Fruit fly (Drosophila melanogaster): ENCODE results near the gene Osi3.

Osi3 gene

dm6 chr3R:6182511-6182910 is 33.1 kb upstream of the Osi3 start (continued):
- peak; percentile 11 for TF ChIP-seq CoRest (tag; optimal IDR thresholded peaks at IDR 0.05)
- peak; percentile 45 for TF ChIP-seq CG13296 (GFP tag; optimal IDR thresholded peaks at IDR 0.05)

- TF ChIP-seq BEAF-32 (GFP tag; optimal IDR thresholded peaks at IDR 0.05) (no peak), Six4 (GFP tag; optimal IDR thresholded peaks at IDR 0.05) (no peak), stwl (tag; optimal IDR thresholded peaks at IDR 0.05) (no peak), otp (GFP tag; IDR thresholded peaks at IDR 0.05) (no peak), CG14050 (GFP tag; IDR thresholded peaks at IDR 0.05) (no peak), ac (GFP tag; optimal IDR thresholded peaks at IDR 0.05) (no peak), CG9609 (GFP tag; optimal IDR thresholded peaks at IDR 0.05) (no peak), CG7357 (GFP tag; IDR thresholded peaks at IDR 0.05) (no peak), exex (tag; optimal IDR thresholded peaks at IDR 0.05) (no peak), sima (GFP tag; optimal IDR thresholded peaks at IDR 0.05) (no peak), CG17568 (GFP tag; optimal IDR thresholded peaks at IDR 0.05) (no peak), CG7745 (tag; optimal IDR thresholded peaks at IDR 0.05) (no peak), CG10543 (GFP tag; optimal IDR thresholded peaks at IDR 0.05) (no peak), aop (GFP tag; IDR thresholded peaks at IDR 0.05) (no peak), cwo (GFP tag; optimal IDR thresholded peaks at IDR 0.05) (no peak), CG43689 (GFP tag; IDR thresholded peaks at IDR 0.05) (no peak), sens (GFP tag) (no peak), vvl (GFP tag; IDR thresholded peaks at IDR 0.05) (no peak), hbn (GFP tag; IDR thresholded peaks at IDR 0.05; ENCODE audit: partially characterized antibody) (no peak), CG13296 (GFP tag; optimal IDR thresholded peaks at IDR 0.05) (no peak), CG5245 (GFP tag; optimal IDR thresholded peaks at IDR 0.05) (no peak), nom (GFP tag; optimal IDR thresholded peaks at IDR 0.05) (no peak), CG34224 (GFP tag; IDR thresholded peaks at IDR 0.05; ENCODE audit: partially characterized antibody) (no peak), Atf6 (GFP tag; IDR thresholded peaks at IDR 0.05) (no peak), CG13287 (GFP tag; IDR thresholded peaks at IDR 0.05; ENCODE audit: partially characterized antibody) (0 out of 2 replicates have a peak, but pooled peaks have one; percentile 11), scrt (GFP tag; optimal IDR thresholded peaks at IDR 0.05) (peak; percentile 59), rib (GFP tag; IDR thresholded peaks at IDR 0.05) (no peak), CG42726 (GFP tag; IDR thresholded peaks at IDR 0.05; ENCODE audit: partially characterized antibody) (no peak), CG32532 (GFP tag; IDR thresholded peaks at IDR 0.05) (0 out of 2 replicates have a peak, but pooled peaks have one; percentile 16), kni (GFP tag; optimal IDR thresholded peaks at IDR 0.05) (no peak), CG14965 (GFP tag; optimal IDR thresholded peaks at IDR 0.05; ENCODE audit: borderline replicate concordance) (no peak), Dref (GFP tag; IDR thresholded peaks at IDR 0.05) (no peak; the same call in 1 of the 2 replicates), usp (GFP tag; optimal IDR thresholded peaks at IDR 0.05) (no peak), Myb (GFP tag; optimal IDR thresholded peaks at IDR 0.05) (no peak), chn (GFP tag; optimal IDR thresholded peaks at IDR 0.05) (no peak), zf30C (GFP tag; optimal IDR thresholded peaks at IDR 0.05) (no peak), Gug (GFP tag; IDR thresholded peaks at IDR 0.05) (no peak), CG34376 (GFP tag; optimal IDR thresholded peaks at IDR 0.05) (no peak), CG30020 (tag; optimal IDR thresholded peaks at IDR 0.05) (no peak), Sry-β (GFP tag; optimal IDR thresholded peaks at IDR 0.05) (no peak), CHES-1-like (GFP tag; optimal IDR thresholded peaks at IDR 0.05) (no peak), CG9932 (GFP tag; IDR thresholded peaks at IDR 0.05) (0 out of 2 replicates have a peak, but pooled peaks have one; percentile 23), az2 (GFP tag; optimal IDR thresholded peaks at IDR 0.05) (no peak), pan (optimal IDR thresholded peaks at IDR 0.05) (no peak), pan (GFP tag; optimal IDR thresholded peaks at IDR 0.05 in 1 of 2, IDR thresholded peaks at IDR 0.05 in 1 of 2) (no peak), Med (GFP tag) (no peak), CG8478 (optimal IDR thresholded peaks at IDR 0.05) (no peak), CTCF (GFP tag; optimal IDR thresholded peaks at IDR 0.05) (no peak), seq (GFP tag; IDR thresholded peaks at IDR 0.05) (peak; percentile 39; the same call in 1 of the 2 replicates)
These were observed 28.6 kb upstream of the Osi3 start, which contains the start of gene NPFR for dm6 chr3R:6187015-6187414. TSS of gene NPFR (plus strand) at chr3R:6187315.

Measured in whole organism, embryonic.